Worm (Caenorhabditis elegans): ENCODE results near the gene prdx-3.

Gene prdx-3

ce11 chrIII:4380835-4381234 lies 26.4 kb upstream of the prdx-3 start:
- TF ChIP-seq lin-13 (GFP tag; optimal IDR thresholded peaks at IDR 0.05) (no peak), ztf-4 (tag; optimal IDR thresholded peaks at IDR 0.05) (no peak), gmeb-1 (tag; optimal IDR thresholded peaks at IDR 0.05) (no peak), nhr-10 (tag; optimal IDR thresholded peaks at IDR 0.05) (no peak), C34F6.9 (tag; optimal IDR thresholded peaks at IDR 0.05) (peak; percentile 20), sma-3 (GFP tag; optimal IDR thresholded peaks at IDR 0.05) (no peak)

DNA sequence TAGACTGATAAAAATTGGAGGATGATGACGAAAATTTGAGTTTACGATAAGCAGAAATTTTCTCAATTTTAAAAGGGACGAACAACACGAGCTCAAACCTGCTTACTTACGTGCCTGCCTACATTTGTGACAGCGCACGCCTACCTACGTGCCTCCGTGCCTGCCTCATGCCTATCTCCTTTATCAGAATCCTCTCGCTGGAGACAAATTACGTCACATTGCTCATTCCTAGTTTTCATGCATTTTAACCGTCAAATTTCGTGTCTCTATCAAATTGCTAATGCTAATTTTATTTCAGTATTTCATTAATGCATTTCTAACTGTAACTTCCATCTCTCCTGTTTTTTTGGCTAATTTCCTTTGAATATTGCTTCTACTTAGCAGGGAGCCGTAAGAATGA lies 25.9 kb upstream of the prdx-3 start, which contains the start of gene pals-27:
TSS of gene pals-27 (plus strand) at position 301 of the 400 bp plus-strand sequence.
- TF ChIP-seq elt-1 (tag; optimal IDR thresholded peaks at IDR 0.05) (no peak), ztf-4 (tag; optimal IDR thresholded peaks at IDR 0.05) (no peak), nhr-77 (tag; optimal IDR thresholded peaks at IDR 0.05) (no peak)

DNA sequence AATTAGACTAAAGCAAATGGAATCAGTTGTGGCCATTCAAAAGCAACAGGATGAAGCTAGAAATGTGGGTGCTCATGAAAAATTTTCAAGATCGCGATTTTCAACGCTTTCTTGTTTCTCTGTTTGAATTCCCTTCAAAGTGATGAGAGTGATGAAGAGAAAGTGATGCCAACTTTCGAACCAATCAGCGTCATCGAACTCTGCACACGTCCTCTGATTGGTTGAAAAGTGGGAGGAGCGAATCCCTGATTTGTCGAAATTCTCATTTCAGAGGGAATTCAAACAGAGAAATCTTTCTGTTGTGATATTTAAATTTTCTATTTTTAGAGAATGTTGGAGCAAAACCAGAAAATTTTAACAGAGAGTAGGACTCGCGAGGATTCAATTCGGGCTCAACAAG lies 25.1 kb upstream of the prdx-3 start:
- TF ChIP-seq C34F6.9 (tag; optimal IDR thresholded peaks at IDR 0.05) = no peak
- TF ChIP-seq nhr-10 (tag; optimal IDR thresholded peaks at IDR 0.05) = no peak
- no peak for TF ChIP-seq elt-3 (tag; optimal IDR thresholded peaks at IDR 0.05)
- no peak for TF ChIP-seq nhr-21 (tag; optimal IDR thresholded peaks at IDR 0.05)
- no peak for TF ChIP-seq ama-1 (optimal IDR thresholded peaks at IDR 0.05)
- no peak for TF ChIP-seq lsy-2 (tag; optimal IDR thresholded peaks at IDR 0.05)
- no peak for TF ChIP-seq peb-1 (tag; optimal IDR thresholded peaks at IDR 0.05)
- no peak for TF ChIP-seq unc-62 (GFP tag; optimal IDR thresholded peaks at IDR 0.05)
- TF ChIP-seq mab-5 (tag; optimal IDR thresholded peaks at IDR 0.05) = no peak
- no peak for TF ChIP-seq nhr-129 (tag; optimal IDR thresholded peaks at IDR 0.05)
- no peak for TF ChIP-seq Y55F3AM.14 (GFP tag; optimal IDR thresholded peaks at IDR 0.05)
- TF ChIP-seq ceh-16 (tag; optimal IDR thresholded peaks at IDR 0.05) = no peak
- no peak for TF ChIP-seq nhr-237 (tag; optimal IDR thresholded peaks at IDR 0.05)
- no peak for TF ChIP-seq dmd-4 (tag; optimal IDR thresholded peaks at IDR 0.05)
- TF ChIP-seq nhr-6 (tag; optimal IDR thresholded peaks at IDR 0.05) = no peak

DNA sequence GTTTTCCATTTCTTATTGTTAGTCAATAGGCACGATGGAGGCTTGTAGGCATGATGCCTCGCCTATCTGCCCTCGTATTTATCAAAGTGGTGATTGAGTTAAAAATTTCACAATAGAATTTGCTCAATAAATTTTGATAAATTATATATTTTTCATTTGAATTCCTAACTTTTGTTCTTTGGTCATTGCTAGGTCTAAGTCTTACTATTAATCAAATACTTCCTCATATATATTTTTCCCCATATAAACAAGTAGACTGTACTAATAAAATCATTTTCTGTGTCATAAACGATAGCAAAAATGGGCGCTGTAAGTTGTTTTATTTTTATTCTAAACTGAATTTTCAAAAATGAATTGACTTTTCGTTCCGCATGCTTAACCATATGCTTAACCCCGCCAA lies 22.8 kb upstream of the prdx-3 start, which contains the start of gene pals-28:
TSS of gene pals-28 (plus strand) at position 301 of the 400 bp plus-strand sequence.
- TF ChIP-seq nhr-237 (tag; optimal IDR thresholded peaks at IDR 0.05) = no peak
- TF ChIP-seq ztf-4 (tag; optimal IDR thresholded peaks at IDR 0.05) = no peak
- no peak for TF ChIP-seq mdl-1 (tag; optimal IDR thresholded peaks at IDR 0.05)
- no peak for TF ChIP-seq R02D3.7 (tag; optimal IDR thresholded peaks at IDR 0.05)
- TF ChIP-seq peb-1 (tag; optimal IDR thresholded peaks at IDR 0.05) = no peak
- no peak for TF ChIP-seq ztf-1 (GFP tag; conservative IDR thresholded peaks at IDR 0.05)
- no peak for TF ChIP-seq alr-1 (tag; optimal IDR thresholded peaks at IDR 0.05)
- no peak for TF ChIP-seq lsy-2 (tag; optimal IDR thresholded peaks at IDR 0.05)
- no peak for TF ChIP-seq crh-2 (tag; optimal IDR thresholded peaks at IDR 0.05)
- no peak for TF ChIP-seq ama-1 (optimal IDR thresholded peaks at IDR 0.05)
- no peak for TF ChIP-seq nhr-6 (tag; optimal IDR thresholded peaks at IDR 0.05)
- no peak for TF ChIP-seq unc-62 (GFP tag; optimal IDR thresholded peaks at IDR 0.05)
- no peak for TF ChIP-seq ceh-82 (tag; optimal IDR thresholded peaks at IDR 0.05)
- no peak for TF ChIP-seq snpc-4 (tag; optimal IDR thresholded peaks at IDR 0.05)
- no peak for TF ChIP-seq sem-4 (tag; optimal IDR thresholded peaks at IDR 0.05)

- TF ChIP-seq snpc-4 (tag; optimal IDR thresholded peaks at IDR 0.05) (no peak), nhr-12 (tag; optimal IDR thresholded peaks at IDR 0.05) (no peak)
Observed at ce11 chrIII:4390421-4390820, 16.8 kb upstream of the prdx-3 start.

DNA sequence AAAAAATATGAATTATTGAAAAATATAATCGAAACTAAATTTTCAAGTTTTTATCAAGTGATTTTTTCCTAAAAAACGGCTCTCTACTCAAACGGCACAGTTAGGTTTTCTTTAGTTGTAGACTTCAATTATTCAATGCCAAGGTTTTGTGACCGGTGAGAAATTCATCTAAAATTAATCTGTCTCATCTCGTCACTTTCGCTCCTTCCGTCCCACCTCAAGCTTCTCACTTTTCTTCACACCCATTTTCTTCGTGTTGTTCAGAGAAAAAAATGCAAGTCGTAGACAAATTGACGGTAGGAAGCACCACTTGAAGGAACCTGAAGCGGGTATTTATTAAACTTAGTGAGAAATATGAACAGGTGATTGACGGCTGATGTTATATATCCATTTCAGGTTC lies 15.9 kb upstream of the prdx-3 start:
- TF ChIP-seq alr-1 (tag; optimal IDR thresholded peaks at IDR 0.05) = no peak
- no peak for TF ChIP-seq nhr-12 (tag; optimal IDR thresholded peaks at IDR 0.05)
- TF ChIP-seq blmp-1 (tag; optimal IDR thresholded peaks at IDR 0.05; ENCODE audit: insufficient read depth) = peak; percentile 66
- no peak for TF ChIP-seq ztf-4 (tag; optimal IDR thresholded peaks at IDR 0.05)
- TF ChIP-seq lsy-2 (tag; optimal IDR thresholded peaks at IDR 0.05) = no peak
- TF ChIP-seq mdl-1 (tag; optimal IDR thresholded peaks at IDR 0.05) = no peak

DNA sequence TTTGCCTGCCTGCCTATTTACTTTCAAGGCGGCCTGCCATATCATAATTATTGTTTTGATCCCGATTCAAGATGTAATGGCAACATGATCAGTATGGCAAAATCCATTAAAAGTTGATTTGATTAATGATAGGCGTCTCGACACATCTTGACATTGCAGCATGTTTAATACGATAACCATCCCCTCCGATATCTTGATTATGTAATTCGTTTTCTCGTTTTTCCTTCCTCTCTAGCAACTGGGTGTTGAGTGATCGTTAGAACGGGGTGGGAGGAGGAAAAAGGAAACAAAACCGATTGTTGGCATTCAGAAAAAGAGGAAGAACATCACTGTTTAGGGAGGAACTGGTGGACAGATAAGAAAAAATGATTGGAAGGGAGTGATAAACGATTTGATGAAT lies 15.3 kb upstream of the prdx-3 start:
- peak; percentile 12 for TF ChIP-seq ceh-16 (tag; optimal IDR thresholded peaks at IDR 0.05)
- TF ChIP-seq lin-39 (tag; optimal IDR thresholded peaks at IDR 0.05) = no peak

All from whole organism, L2 larva.